Fruit fly (Drosophila melanogaster) whole organism, embryonic: Measurements from ENCODE around the gene CG31807.

ENCODE experiments used
- Bdp1 ChIP-seq: fragments of 200-800 bp; sonication (Bioruptor generic); optimal IDR thresholded peaks from 3 replicates; lab custom pipeline; 2016; ENCODE audit warnings: missing biosample characterization, missing genetic modification characterization
- CG10209 ChIP-seq: fragments of 200-800 bp; sonication (Bioruptor generic); optimal IDR thresholded peaks from 3 replicates; lab custom pipeline; 2017; ENCODE audit warnings: missing biosample characterization, mild to moderate bottlenecking, missing genetic modification characterization, missing genetic modification reagents
- CG12391 ChIP-seq: fragments of 200-800 bp; sonication (Bioruptor generic); optimal IDR thresholded peaks from 3 replicates; lab custom pipeline; 2018; ENCODE audit warnings: missing biosample characterization, mild to moderate bottlenecking, missing genetic modification characterization, moderate library complexity
- CG12659 ChIP-seq: fragments of 200-800 bp; sonication (Bioruptor generic); optimal IDR thresholded peaks from 3 replicates; lab custom pipeline; 2017; ENCODE audit warnings: mild to moderate bottlenecking, missing biosample characterization, missing genetic modification reagents, missing genetic modification characterization
- CG13296 ChIP-seq: fragments of 200-800 bp; sonication (Bioruptor generic); optimal IDR thresholded peaks from 3 replicates; lab custom pipeline; 2018; ENCODE audit warnings: missing biosample characterization, mild to moderate bottlenecking, missing genetic modification characterization
- CG13624 ChIP-seq: fragments of 200-800 bp; sonication (Bioruptor generic); optimal IDR thresholded peaks from 2 replicates; lab custom pipeline; 2016; ENCODE audit warnings: missing biosample characterization, missing genetic modification characterization
- CG15514 ChIP-seq: fragments of 200-800 bp; sonication (Bioruptor generic); optimal IDR thresholded peaks from 3 replicates; lab custom pipeline; 2017; ENCODE audit warnings: missing biosample characterization, missing genetic modification characterization, mild to moderate bottlenecking, moderate library complexity, missing genetic modification reagents
- CG15696 ChIP-seq: fragments of 200-800 bp; sonication (Bioruptor generic); optimal IDR thresholded peaks from 2 replicates; lab custom pipeline; 2019; ENCODE audit warnings: missing biosample characterization, mild to moderate bottlenecking, missing genetic modification characterization, moderate library complexity
- CG5180 ChIP-seq: fragments of 200-800 bp; sonication (Bioruptor generic); optimal IDR thresholded peaks from 3 replicates; lab custom pipeline; 2017; ENCODE audit warnings: missing biosample characterization, missing genetic modification characterization, mild to moderate bottlenecking, moderate library complexity, missing genetic modification reagents
- CG6683 ChIP-seq: fragments of 200-800 bp; sonication (Bioruptor generic); optimal IDR thresholded peaks from 2 replicates; lab custom pipeline; 2017; ENCODE audit warnings: missing biosample characterization, mild to moderate bottlenecking, missing genetic modification characterization, missing genetic modification reagents
- CG6791 ChIP-seq: fragments of 200-800 bp; sonication (Bioruptor generic); IDR thresholded peaks from 3 replicates; pipeline ENCODE4 v1.3.6; 2022; ENCODE audit warnings: missing biosample characterization, missing genetic modification characterization; ENCODE audit not compliant: partially characterized antibody
- CG8944 ChIP-seq: fragments of 200-800 bp; sonication (Bioruptor generic); optimal IDR thresholded peaks from 3 replicates; lab custom pipeline; 2016; ENCODE audit warnings: missing biosample characterization, missing genetic modification characterization
- CG9797 ChIP-seq: fragments of 200-800 bp; sonication (Bioruptor generic); optimal IDR thresholded peaks from 3 replicates; lab custom pipeline; 2018; ENCODE audit warnings: missing biosample characterization, mild to moderate bottlenecking, missing genetic modification characterization
- CG9817 ChIP-seq: fragments of 200-800 bp; sonication (Bioruptor generic); optimal IDR thresholded peaks from 2 replicates; lab custom pipeline; 2018; ENCODE audit warnings: missing biosample characterization, mild to moderate bottlenecking, missing genetic modification characterization, moderate library complexity
- Eip74EF ChIP-seq, 2 experiments: fragments of 200-800 bp in 1 of 2; fragments of >200 bp in 1 of 2; sonication (Bioruptor generic) in 1 of 2; optimal IDR thresholded peaks; 2 replicates each; lab custom pipeline; 2017 to 2019; ENCODE audit warnings: missing biosample characterization in 2 of 2, missing genetic modification characterization in 2 of 2, mild to moderate bottlenecking in 1 of 2, moderate library complexity in 1 of 2
- HLH3B ChIP-seq: fragments of 200-800 bp; sonication (Bioruptor generic); IDR thresholded peaks from 2 replicates; pipeline ENCODE4 v1.3.6; 2022; ENCODE audit warnings: missing biosample characterization, missing genetic modification characterization
- HLH4C ChIP-seq: fragments of 200-800 bp; sonication (Bioruptor generic); IDR thresholded peaks from 3 replicates; pipeline ENCODE4 v1.3.6; 2022; ENCODE audit warnings: missing biosample characterization, missing genetic modification characterization; ENCODE audit not compliant: partially characterized antibody
- Hsf ChIP-seq: fragments of 200-800 bp; sonication (Bioruptor generic); optimal IDR thresholded peaks from 3 replicates; lab custom pipeline; 2016; ENCODE audit warnings: missing biosample characterization, missing genetic modification characterization
- MBD-R2 ChIP-seq: fragments of 200-800 bp; sonication (Bioruptor generic); IDR thresholded peaks from 2 replicates; pipeline ENCODE4 v1.3.6; 2022; ENCODE audit warnings: missing biosample characterization, missing genetic modification characterization
- Meics ChIP-seq: fragments of 200-800 bp; sonication (Bioruptor generic); optimal IDR thresholded peaks from 2 replicates; lab custom pipeline; 2017; ENCODE audit warnings: missing biosample characterization, mild to moderate bottlenecking, missing genetic modification characterization
- NFAT ChIP-seq: fragments of 200-800 bp; sonication (Bioruptor generic); IDR thresholded peaks from 2 replicates; pipeline ENCODE4 v1.3.6; 2022; ENCODE audit warnings: missing biosample characterization, missing genetic modification characterization
- Neu2 ChIP-seq: fragments of 200-800 bp; sonication (Bioruptor generic); optimal IDR thresholded peaks from 3 replicates; lab custom pipeline; 2016; ENCODE audit warnings: missing biosample characterization, missing genetic modification characterization, borderline replicate concordance
- Sin3A ChIP-seq: fragments of >200 bp; optimal IDR thresholded peaks from 2 replicates; lab custom pipeline; 2018
- Sry-δ ChIP-seq: fragments of 200-800 bp; sonication (Bioruptor generic); optimal IDR thresholded peaks from 2 replicates; lab custom pipeline; 2016; ENCODE audit warnings: missing biosample characterization, missing genetic modification characterization
- amos ChIP-seq: fragments of 200-800 bp; sonication (Bioruptor generic); IDR thresholded peaks from 2 replicates; pipeline ENCODE4 v1.3.6; 2022; ENCODE audit warnings: missing biosample characterization, missing genetic modification characterization; ENCODE audit not compliant: partially characterized antibody
- bbx ChIP-seq: fragments of 200-800 bp; sonication (Bioruptor generic); IDR thresholded peaks from 2 replicates; pipeline ENCODE4 v1.3.6; 2022; ENCODE audit warnings: missing biosample characterization, missing genetic modification characterization; ENCODE audit not compliant: partially characterized antibody
- caup ChIP-seq: fragments of 200-800 bp; sonication (Bioruptor generic); optimal IDR thresholded peaks from 3 replicates; lab custom pipeline; 2017; ENCODE audit warnings: missing biosample characterization, mild to moderate bottlenecking, missing genetic modification characterization, moderate library complexity; ENCODE audit not compliant: severe bottlenecking
- chm ChIP-seq: fragments of 200-800 bp; sonication (Bioruptor generic); IDR thresholded peaks from 2 replicates; pipeline ENCODE4 v1.3.6; 2022; ENCODE audit warnings: missing biosample characterization, missing genetic modification characterization
- cwo ChIP-seq: fragments of 200-800 bp; sonication (Bioruptor generic); optimal IDR thresholded peaks from 3 replicates; lab custom pipeline; 2017; ENCODE audit warnings: missing biosample characterization, missing genetic modification characterization, mild to moderate bottlenecking, moderate library complexity, missing genetic modification reagents
- danr ChIP-seq: fragments of 200-800 bp; sonication (Bioruptor generic); IDR thresholded peaks from 2 replicates; pipeline ENCODE4 v1.3.6; 2022; ENCODE audit warnings: missing biosample characterization, missing genetic modification characterization
- dm ChIP-seq: fragments of 200-800 bp; sonication (Bioruptor generic); optimal IDR thresholded peaks from 3 replicates; lab custom pipeline; 2016; ENCODE audit warnings: missing biosample characterization, missing genetic modification characterization
- dmrt11E ChIP-seq: fragments of 200-800 bp; sonication (Bioruptor generic); optimal IDR thresholded peaks from 3 replicates; lab custom pipeline; 2018; ENCODE audit warnings: missing biosample characterization, mild to moderate bottlenecking, missing genetic modification characterization, moderate library complexity
- dmrt99B ChIP-seq: fragments of 200-800 bp; sonication (Bioruptor generic); optimal IDR thresholded peaks from 2 replicates; lab custom pipeline; 2018; ENCODE audit warnings: missing biosample characterization, mild to moderate bottlenecking, missing genetic modification characterization, moderate library complexity
- ems ChIP-seq: fragments of 200-800 bp; sonication (Bioruptor generic); optimal IDR thresholded peaks from 3 replicates; lab custom pipeline; 2016; ENCODE audit warnings: missing biosample characterization, missing genetic modification characterization
- eve ChIP-seq, 2 experiments: fragments of >200 bp; optimal IDR thresholded peaks; 2 replicates each; lab custom pipeline; 2017; ENCODE audit warnings: missing biosample characterization in 2 of 2, missing genetic modification characterization in 2 of 2
- exex ChIP-seq: fragments of 200-800 bp; sonication (Bioruptor generic); optimal IDR thresholded peaks from 4 replicates; lab custom pipeline; 2018; ENCODE audit warnings: missing biosample characterization, mild to moderate bottlenecking, missing genetic modification characterization, moderate library complexity
- ftz-f1 ChIP-seq: fragments of 200-800 bp; sonication (Bioruptor generic); optimal IDR thresholded peaks from 2 replicates; lab custom pipeline; 2016; ENCODE audit warnings: missing biosample characterization, missing genetic modification characterization
- gce ChIP-seq: fragments of 200-800 bp; sonication (Bioruptor generic); IDR thresholded peaks from 3 replicates; pipeline ENCODE4 v1.3.6; 2022; ENCODE audit warnings: missing biosample characterization, missing genetic modification characterization
- gro ChIP-seq: fragments of 200-800 bp; sonication (Bioruptor generic); optimal IDR thresholded peaks from 2 replicates; lab custom pipeline; 2016; ENCODE audit warnings: missing biosample characterization, missing genetic modification characterization
- hb ChIP-seq: fragments of 200-800 bp; sonication (Bioruptor generic); IDR thresholded peaks from 3 replicates; pipeline ENCODE4 v1.3.6; 2022; ENCODE audit warnings: missing biosample characterization, missing genetic modification characterization; ENCODE audit not compliant: partially characterized antibody
- odd ChIP-seq: fragments of 200-800 bp; sonication (Bioruptor generic); optimal IDR thresholded peaks from 2 replicates; lab custom pipeline; 2017; ENCODE audit warnings: missing biosample characterization, mild to moderate bottlenecking, missing genetic modification characterization
- so ChIP-seq: fragments of 200-800 bp; sonication (Bioruptor generic); IDR thresholded peaks from 3 replicates; pipeline ENCODE4 v1.3.6; 2022; ENCODE audit warnings: missing biosample characterization, missing genetic modification characterization
- sug ChIP-seq: fragments of 200-800 bp; optimal IDR thresholded peaks from 2 replicates; lab custom pipeline; 2019; ENCODE audit warnings: missing biosample characterization, mild to moderate bottlenecking, missing genetic modification characterization, moderate library complexity
- unc-4 ChIP-seq: fragments of 200-800 bp; sonication (Bioruptor generic); IDR thresholded peaks from 2 replicates; pipeline ENCODE4 v1.3.6; 2022; ENCODE audit warnings: missing biosample characterization, missing genetic modification characterization; ENCODE audit not compliant: partially characterized antibody
- vnd ChIP-seq: fragments of 200-800 bp; sonication (Bioruptor generic); IDR thresholded peaks from 3 replicates; pipeline ENCODE4 v1.3.6; 2022; ENCODE audit warnings: missing biosample characterization, missing genetic modification characterization; ENCODE audit not compliant: partially characterized antibody
- zen ChIP-seq: fragments of 200-800 bp; sonication (Bioruptor generic); optimal IDR thresholded peaks from 3 replicates; lab custom pipeline; 2018; ENCODE audit warnings: missing biosample characterization, mild to moderate bottlenecking, missing genetic modification characterization, moderate library complexity

CG31807 gene

DNA sequence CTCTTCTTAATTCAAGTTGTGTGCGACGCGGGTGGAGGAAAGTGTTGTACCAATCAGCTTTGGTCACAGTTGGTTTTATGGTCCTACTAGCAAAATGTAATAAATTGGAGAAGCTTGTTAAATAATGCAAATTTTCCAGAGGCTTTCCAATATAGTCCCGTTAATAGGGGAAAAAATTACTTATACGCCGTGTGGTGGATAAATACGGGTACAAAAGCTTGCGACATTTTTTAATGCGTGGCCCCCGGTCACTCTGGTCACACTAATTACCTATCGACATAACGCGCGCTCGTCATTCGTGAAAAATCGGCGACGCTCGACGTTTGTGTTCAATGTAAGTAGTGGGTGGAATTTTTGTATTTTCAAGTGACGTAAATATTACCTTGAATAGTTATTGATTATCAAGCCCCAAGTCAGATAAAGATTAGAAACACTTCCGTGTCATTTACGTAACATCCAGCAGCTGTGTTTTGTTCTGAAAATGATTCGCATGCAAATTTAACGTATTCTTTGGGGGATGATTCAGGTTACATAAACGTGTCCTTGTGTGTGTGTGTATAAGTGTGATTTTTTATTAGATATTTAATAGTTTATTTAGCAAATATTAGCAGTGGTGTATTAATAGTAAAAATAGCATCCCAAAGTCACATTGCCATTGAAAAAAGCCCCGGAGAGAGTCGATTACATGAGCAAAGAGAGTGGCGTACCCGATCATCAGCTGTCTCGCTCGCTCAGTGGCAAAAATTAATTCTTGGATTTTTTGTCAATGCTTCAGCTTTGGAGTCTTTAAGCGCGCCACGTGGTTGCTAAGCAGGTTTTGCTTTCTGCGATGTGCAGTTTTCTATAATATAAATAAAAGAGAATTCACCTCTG lies 36.1 kb upstream of the CG31807 start, which contains the start of gene Cyt-c-p (continued):
- TF ChIP-seq eve (GFP tag; optimal IDR thresholded peaks at IDR 0.05; lab: Kevin White, UChicago) = peak in 1 of 2 experiments; percentile 36
- no peak for TF ChIP-seq dmrt99B (tag; lab: Kevin White, UChicago)
- TF ChIP-seq CG6791 (GFP tag; lab: Robert Waterston, UW) = peak; percentile 53; the same call in 2 of the 3 replicates
- peak; percentile 43 for TF ChIP-seq CG13296 (GFP tag; lab: Kevin White, UChicago)
- TF ChIP-seq CG9797 (GFP tag; lab: Kevin White, UChicago) = peak; percentile 98
- TF ChIP-seq dmrt11E = peak; percentile 17
- peak; percentile 60 for TF ChIP-seq MBD-R2 (GFP tag; lab: Robert Waterston, UW)
- TF ChIP-seq Hsf (GFP tag; lab: Kevin White, UChicago) = peak; percentile 2
- TF ChIP-seq CG6683 (GFP tag; lab: Kevin White, UChicago) = no peak
- peak; percentile 65 for TF ChIP-seq gro (GFP tag; lab: Kevin White, UChicago)
- peak; percentile 67; the same call in 1 of the 2 replicates for TF ChIP-seq chm (GFP tag; lab: Robert Waterston, UW)
- no peak for TF ChIP-seq danr (GFP tag; lab: Robert Waterston, UW)
- TF ChIP-seq exex (tag; lab: Kevin White, UChicago) = peak; percentile 44
- TF ChIP-seq odd (GFP tag; lab: Kevin White, UChicago) = no peak
- TF ChIP-seq CG13624 (GFP tag; lab: Kevin White, UChicago) = peak; percentile 70
- TF ChIP-seq zen (tag; lab: Kevin White, UChicago) = peak; percentile 75
- no peak for TF ChIP-seq CG9817 (tag; lab: Kevin White, UChicago)
- TF ChIP-seq Eip74EF (GFP tag; optimal IDR thresholded peaks at IDR 0.05; lab: Kevin White, UChicago) = peak in 1 of 2 experiments; percentile 77
- peak; percentile 70 for TF ChIP-seq Sry-δ
- TF ChIP-seq CG5180 (GFP tag; lab: Kevin White, UChicago) = no peak
- TF ChIP-seq sug (tag; lab: Kevin White, UChicago) = peak; percentile 63
- TF ChIP-seq CG12659 (GFP tag; lab: Kevin White, UChicago) = peak; percentile 81
- TF ChIP-seq hb = 0 out of 3 replicates have a peak, but pooled peaks have one; percentile 24
- TF ChIP-seq Bdp1 (GFP tag; lab: Kevin White, UChicago) = peak; percentile 32
- TF ChIP-seq dm (GFP tag; lab: Kevin White, UChicago) = peak; percentile 52
- TF ChIP-seq vnd (GFP tag; lab: Robert Waterston, UW) = 0 out of 3 replicates have a peak, but pooled peaks have one; percentile 35
- TF ChIP-seq ems (GFP tag; lab: Kevin White, UChicago) = no peak
- TF ChIP-seq Meics (GFP tag; lab: Kevin White, UChicago) = no peak
- TF ChIP-seq CG15696 (tag; lab: Kevin White, UChicago) = no peak
- peak; percentile 52 for TF ChIP-seq caup (GFP tag; lab: Kevin White, UChicago)
- TF ChIP-seq gce (GFP tag; lab: Robert Waterston, UW) = no peak
- peak; percentile 55 for TF ChIP-seq CG12391 (tag; lab: Kevin White, UChicago)
- no peak for TF ChIP-seq so (GFP tag; lab: Robert Waterston, UW)
- TF ChIP-seq cwo = peak; percentile 20
- TF ChIP-seq unc-4 = peak; percentile 66
- TF ChIP-seq Neu2 (GFP tag; lab: Kevin White, UChicago) = peak; percentile 86
- no peak for TF ChIP-seq HLH3B (GFP tag; lab: Robert Waterston, UW)
- no peak for TF ChIP-seq CG8944 (GFP tag; lab: Kevin White, UChicago)
- peak; percentile 91 for TF ChIP-seq Sin3A (lab: Kevin White, UChicago)
- TF ChIP-seq bbx (GFP tag; lab: Robert Waterston, UW) = peak; percentile 45; the same call in 1 of the 2 replicates
- peak; percentile 58; the same call in 1 of the 2 replicates for TF ChIP-seq NFAT (GFP tag; lab: Robert Waterston, UW)
- peak; percentile 64; the same call in 1 of the 2 replicates for TF ChIP-seq amos (GFP tag; lab: Robert Waterston, UW)
- TF ChIP-seq HLH4C (GFP tag; lab: Robert Waterston, UW) = peak; percentile 44; the same call in 1 of the 3 replicates
- TF ChIP-seq CG15514 (GFP tag; lab: Kevin White, UChicago) = peak; percentile 79
- TF ChIP-seq ftz-f1 = peak; percentile 89
- peak; percentile 33 for TF ChIP-seq CG10209 (GFP tag; lab: Kevin White, UChicago)
